Worm (Caenorhabditis elegans): ENCODE results near the gene Y76B12C.8.

DNA sequence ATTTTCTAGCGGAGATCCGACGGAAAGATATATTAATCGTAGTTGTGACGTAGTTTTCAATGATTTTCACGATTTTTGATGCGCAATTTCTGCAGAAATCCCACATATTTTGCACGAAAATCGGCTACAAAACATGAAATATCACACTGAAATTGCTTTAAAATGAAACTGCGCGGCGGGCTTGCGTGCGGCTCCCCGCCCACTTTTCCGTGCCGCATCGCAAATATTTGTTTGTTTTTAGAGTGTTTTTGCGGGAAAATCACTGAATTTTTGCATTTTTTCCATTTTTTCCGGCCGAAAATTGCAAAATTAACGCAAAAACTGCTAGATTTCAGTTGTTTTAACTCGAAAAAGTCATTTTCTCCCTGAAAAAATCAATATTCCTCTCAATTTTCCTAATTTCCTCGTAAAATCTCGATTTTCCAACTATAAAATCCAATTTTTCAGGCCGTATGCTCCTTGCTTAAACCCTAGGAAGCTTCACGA is 1.2 kb downstream of the Y76B12C.8 start, which contains the start of gene Y76B12C.6:
- TF ChIP-seq tab-1 (GFP tag; IDR thresholded peaks at IDR 0.05) (peak; percentile 65; the same call in 1 of the 2 replicates), med-1 (GFP tag; optimal IDR thresholded peaks at IDR 0.05; ENCODE audit: insufficient read depth) (peak; percentile 38), ref-1 (GFP tag; conservative IDR thresholded peaks at IDR 0.05) (0 out of 2 replicates have a peak, but pooled peaks have one; percentile 33), klf-2 (GFP tag; conservative IDR thresholded peaks at IDR 0.05) (0 out of 2 replicates have a peak, but pooled peaks have one; percentile 54), flt-1 (GFP tag; IDR thresholded peaks at IDR 0.05) (peak; percentile 79), T22C8.4 (GFP tag; IDR thresholded peaks at IDR 0.05) (0 out of 2 replicates have a peak, but pooled peaks have one; percentile 6)

All from whole organism, midembryonic.